Worm (Caenorhabditis elegans) whole organism, mixed stage, embryonic: Measurements from ENCODE around the gene aexr-2.

Experiments
- ceh-39 ChIP-seq: fragments of 150-350 bp; optimal IDR thresholded peaks from 2 replicates; lab custom pipeline; 2014; ENCODE audit warnings: missing biosample characterization, missing genetic modification characterization
- elt-1 ChIP-seq: sonication (generic microtip); optimal IDR thresholded peaks from 2 replicates; lab custom pipeline; 2017; ENCODE audit warnings: missing genetic modification characterization, mild to moderate bottlenecking, missing compliant biosample characterization, antibody characterized with exemption, moderate library complexity, borderline replicate concordance; ENCODE audit not compliant: insufficient read depth
- ham-2 ChIP-seq: fragments of 200-800 bp; sonication (Bioruptor generic); optimal IDR thresholded peaks from 2 replicates; lab custom pipeline; 2018; ENCODE audit warnings: mild to moderate bottlenecking, missing genetic modification characterization, missing compliant biosample characterization
- lin-13 ChIP-seq: fragments of 150-350 bp; optimal IDR thresholded peaks from 2 replicates; lab custom pipeline; 2014; ENCODE audit warnings: missing biosample characterization, missing genetic modification characterization
- lsy-2 ChIP-seq: fragments of 150-350 bp; optimal IDR thresholded peaks from 2 replicates; lab custom pipeline; 2014; ENCODE audit warnings: missing biosample characterization, missing genetic modification characterization
- mab-5 ChIP-seq: fragments of 150-350 bp; optimal IDR thresholded peaks from 2 replicates; lab custom pipeline; 2014; ENCODE audit warnings: missing biosample characterization, missing genetic modification characterization
- mep-1 ChIP-seq: fragments of 150-350 bp; optimal IDR thresholded peaks from 2 replicates; lab custom pipeline; 2017; ENCODE audit warnings: missing biosample characterization, missing genetic modification reagents, missing genetic modification characterization, inconsistent platforms
- mls-2 ChIP-seq: sonication (generic microtip); optimal IDR thresholded peaks from 2 replicates; lab custom pipeline; 2016; ENCODE audit warnings: mild to moderate bottlenecking, missing genetic modification characterization, moderate library complexity, missing compliant biosample characterization
- nhr-237 ChIP-seq: fragments of 150-350 bp; optimal IDR thresholded peaks from 2 replicates; lab custom pipeline; 2014; ENCODE audit warnings: missing biosample characterization, missing genetic modification characterization
- nhr-76 ChIP-seq: sonication (generic microtip); optimal IDR thresholded peaks from 2 replicates; lab custom pipeline; 2017; ENCODE audit warnings: missing biosample characterization, missing genetic modification characterization
- pha-4 ChIP-seq: fragments of 150-350 bp; optimal IDR thresholded peaks from 2 replicates; lab custom pipeline; 2018; ENCODE audit warnings: missing biosample characterization, missing genetic modification reagents, missing genetic modification characterization

DNA sequence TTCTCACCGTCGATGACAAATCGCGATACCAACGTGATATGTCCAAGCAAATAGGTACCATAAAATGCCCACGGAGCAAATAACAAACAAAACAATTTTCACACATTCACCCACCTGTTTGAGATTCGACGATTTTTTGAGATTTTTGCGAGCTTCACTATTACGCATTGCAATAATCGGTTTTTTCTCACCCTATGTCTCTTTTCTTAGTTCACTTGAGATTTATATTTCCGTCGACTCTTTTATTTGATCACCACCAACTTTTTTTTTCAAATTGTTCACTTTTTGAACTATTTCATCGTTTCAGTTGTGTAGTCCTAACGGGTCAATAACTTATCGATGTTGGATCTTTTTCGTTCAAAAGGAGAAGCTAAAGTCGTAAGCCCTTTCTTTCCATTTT lies 42.8 kb downstream of the aexr-2 start, which contains the start of gene fbxl-4:
- TF ChIP-seq mep-1 (tag; lab: Kevin White, UChicago) (no peak), elt-1 (no peak), nhr-237 (tag; lab: Kevin White, UChicago) (no peak), pha-4 (tag; lab: Kevin White, UChicago) (no peak), nhr-76 (tag; lab: Kevin White, UChicago) (no peak), ham-2 (GFP tag; lab: Kevin White, UChicago) (no peak), lsy-2 (tag; lab: Kevin White, UChicago) (no peak), ceh-39 (tag; lab: Kevin White, UChicago) (no peak), mls-2 (no peak), lin-13 (no peak), mab-5 (tag; lab: Kevin White, UChicago) (no peak)
